Worm (Caenorhabditis elegans) whole organism, L1 larva: ENCODE results near the gene C56G2.9.

Experiments used
- C16A3.4 ChIP-seq: fragments of 150-350 bp; optimal IDR thresholded peaks from 2 replicates; lab custom pipeline; 2014; ENCODE audit warnings: missing biosample characterization, missing genetic modification characterization
- F16B12.6 ChIP-seq: fragments of 150-350 bp; optimal IDR thresholded peaks from 2 replicates; lab custom pipeline; 2014; ENCODE audit warnings: missing biosample characterization, missing genetic modification characterization
- Y116A8C.19 ChIP-seq: sonication (generic microtip); optimal IDR thresholded peaks from 2 replicates; lab custom pipeline; 2016; ENCODE audit warnings: missing compliant biosample characterization, missing genetic modification characterization, borderline replicate concordance
- aly-2 ChIP-seq: fragments of 150-350 bp; optimal IDR thresholded peaks from 2 replicates; lab custom pipeline; 2014; ENCODE audit warnings: missing biosample characterization, missing genetic modification characterization
- blmp-1 ChIP-seq: fragments of 150-350 bp; optimal IDR thresholded peaks from 2 replicates; lab custom pipeline; 2014; ENCODE audit warnings: missing biosample characterization, missing genetic modification characterization
- ceh-63 ChIP-seq: fragments of 200-800 bp; sonication (Bioruptor generic); optimal IDR thresholded peaks from 2 replicates; lab custom pipeline; 2018; ENCODE audit warnings: mild to moderate bottlenecking, missing genetic modification characterization, missing compliant biosample characterization
- ceh-82 ChIP-seq, 3 experiments: fragments of 150-350 bp in 1 of 3; sonication (generic microtip) in 2 of 3; optimal IDR thresholded peaks; 2 replicates each; lab custom pipeline; 2014 to 2017; ENCODE audit warnings: missing biosample characterization in 3 of 3, missing genetic modification characterization in 3 of 3
- ceh-88 ChIP-seq: fragments of 200-800 bp; sonication (Bioruptor generic); IDR thresholded peaks from 2 replicates; pipeline ENCODE4 v1.3.6; 2022; ENCODE audit warnings: missing genetic modification characterization, missing compliant biosample characterization
- ceh-90 ChIP-seq: sonication (generic microtip); optimal IDR thresholded peaks from 2 replicates; lab custom pipeline; 2016; ENCODE audit warnings: missing genetic modification characterization, missing compliant biosample characterization
- ces-1 ChIP-seq: fragments of 150-350 bp; optimal IDR thresholded peaks from 2 replicates; lab custom pipeline; 2014; ENCODE audit warnings: missing biosample characterization, missing genetic modification reagents, missing genetic modification characterization
- dpl-1 ChIP-seq, 3 experiments: fragments of 150-350 bp in 2 of 3; sonication (generic microtip) in 1 of 3; optimal IDR thresholded peaks; 2 replicates each; lab custom pipeline; 2014 to 2017; ENCODE audit warnings: missing biosample characterization in 3 of 3, missing genetic modification characterization in 3 of 3, missing genetic modification reagents in 3 of 3
- efl-1 ChIP-seq, 4 experiments: fragments of 150-350 bp; optimal IDR thresholded peaks in 3 of 4; peaks in 1 of 4; 1 replicate in 1 of 4; 2 replicates in 3 of 4; lab custom pipeline; 2014; ENCODE audit warnings: missing biosample characterization in 2 of 4, missing genetic modification characterization in 2 of 4, missing genetic modification reagents in 2 of 4
- egl-13 ChIP-seq: sonication (generic microtip); optimal IDR thresholded peaks from 2 replicates; lab custom pipeline; 2016; ENCODE audit warnings: missing genotype, missing genetic modification reagents, missing genetic modification characterization, missing compliant biosample characterization
- elt-2 ChIP-seq: sonication (generic microtip); optimal IDR thresholded peaks from 2 replicates; lab custom pipeline; 2016; ENCODE audit warnings: missing genetic modification characterization, mild to moderate bottlenecking, inconsistent platforms, missing compliant biosample characterization, missing genetic modification reagents
- elt-3 ChIP-seq, 6 experiments: fragments of 150-350 bp in 1 of 6; sonication (generic microtip); optimal IDR thresholded peaks; 2 replicates each; lab custom pipeline; 2017 to 2018; ENCODE audit warnings: missing biosample characterization in 6 of 6, missing genetic modification characterization in 6 of 6, inconsistent platforms in 1 of 6
- ets-5 ChIP-seq: fragments of 200-800 bp; sonication (Bioruptor generic); IDR thresholded peaks from 2 replicates; pipeline ENCODE4 v1.3.6; 2022; ENCODE audit warnings: missing genetic modification characterization, missing compliant biosample characterization
- fkh-10 ChIP-seq: sonication (generic microtip); optimal IDR thresholded peaks from 2 replicates; lab custom pipeline; 2017; ENCODE audit warnings: missing biosample characterization, missing genetic modification reagents, missing genetic modification characterization
- fos-1 ChIP-seq: fragments of 150-350 bp; optimal IDR thresholded peaks from 2 replicates; lab custom pipeline; 2014; ENCODE audit warnings: missing biosample characterization, missing genetic modification characterization
- hlh-4 ChIP-seq: sonication (generic microtip); optimal IDR thresholded peaks from 2 replicates; lab custom pipeline; 2016; ENCODE audit warnings: mild to moderate bottlenecking, missing genetic modification characterization, missing compliant biosample characterization
- hpl-2 ChIP-seq: fragments of 150-350 bp; optimal IDR thresholded peaks from 2 replicates; lab custom pipeline; 2014; ENCODE audit warnings: missing biosample characterization, missing genetic modification reagents, missing genetic modification characterization
- irx-1 ChIP-seq: sonication (generic microtip); optimal IDR thresholded peaks from 2 replicates; lab custom pipeline; 2016; ENCODE audit warnings: missing genetic modification characterization, missing compliant biosample characterization
- isw-1 ChIP-seq: fragments of 200-800 bp; sonication (Bioruptor generic); IDR thresholded peaks from 2 replicates; pipeline ENCODE4 v1.3.6; 2022; ENCODE audit warnings: missing genetic modification characterization, missing compliant biosample characterization
- jun-1 ChIP-seq: fragments of 150-350 bp; optimal IDR thresholded peaks from 2 replicates; lab custom pipeline; 2014; ENCODE audit warnings: missing biosample characterization, missing genetic modification reagents, missing genetic modification characterization
- lin-13 ChIP-seq: fragments of 150-350 bp; optimal IDR thresholded peaks from 2 replicates; lab custom pipeline; 2014; ENCODE audit warnings: missing biosample characterization, missing genetic modification reagents, missing genetic modification characterization
- lin-14 ChIP-seq: fragments of 200-800 bp; sonication (Bioruptor generic); optimal IDR thresholded peaks from 2 replicates; lab custom pipeline; 2018; ENCODE audit warnings: mild to moderate bottlenecking, missing genetic modification characterization, moderate library complexity, missing compliant biosample characterization
- lin-35 ChIP-seq, 2 experiments: fragments of 150-350 bp; optimal IDR thresholded peaks; 2 replicates each; lab custom pipeline; 2014; ENCODE audit warnings: missing biosample characterization in 2 of 2, missing genetic modification characterization in 2 of 2, missing genetic modification reagents in 2 of 2
- lsy-2 ChIP-seq, 2 experiments: fragments of 150-350 bp; optimal IDR thresholded peaks; 2 replicates each; lab custom pipeline; 2014; ENCODE audit warnings: missing biosample characterization in 2 of 2, missing genetic modification characterization in 2 of 2
- mab-9 ChIP-seq: fragments of 200-800 bp; sonication (Bioruptor generic); IDR thresholded peaks from 2 replicates; pipeline ENCODE4 v1.3.6; 2022; ENCODE audit warnings: missing genetic modification reagents, missing genetic modification characterization, missing compliant biosample characterization
- mdl-1 ChIP-seq, 2 experiments: fragments of 150-350 bp; optimal IDR thresholded peaks; 2 replicates each; lab custom pipeline; 2014 to 2017; ENCODE audit warnings: missing biosample characterization in 2 of 2, missing genetic modification characterization in 2 of 2, inconsistent platforms in 1 of 2
- mef-2 ChIP-seq: fragments of 150-350 bp; optimal IDR thresholded peaks from 2 replicates; lab custom pipeline; 2014; ENCODE audit warnings: missing biosample characterization, missing genetic modification characterization
- nhr-11 ChIP-seq: fragments of 150-350 bp; optimal IDR thresholded peaks from 2 replicates; lab custom pipeline; 2014; ENCODE audit warnings: missing biosample characterization, missing genetic modification characterization
- nhr-12 ChIP-seq: sonication (generic microtip); optimal IDR thresholded peaks from 2 replicates; lab custom pipeline; 2017; ENCODE audit warnings: missing biosample characterization, missing genetic modification characterization
- nhr-20 ChIP-seq: sonication (generic microtip); optimal IDR thresholded peaks from 2 replicates; lab custom pipeline; 2016; ENCODE audit warnings: mild to moderate bottlenecking, missing genetic modification characterization, missing compliant biosample characterization
- nhr-28 ChIP-seq: fragments of 150-350 bp; optimal IDR thresholded peaks from 2 replicates; lab custom pipeline; 2014; ENCODE audit warnings: missing biosample characterization, missing genetic modification characterization
- nhr-47 ChIP-seq: sonication (generic microtip); optimal IDR thresholded peaks from 2 replicates; lab custom pipeline; 2016; ENCODE audit warnings: mild to moderate bottlenecking, missing genetic modification characterization, moderate library complexity, missing compliant biosample characterization
- nhr-71 ChIP-seq: sonication (generic microtip); optimal IDR thresholded peaks from 2 replicates; lab custom pipeline; 2016; ENCODE audit warnings: mild to moderate bottlenecking, missing genetic modification characterization, moderate library complexity, missing compliant biosample characterization
- nhr-76 ChIP-seq: sonication (generic microtip); optimal IDR thresholded peaks from 2 replicates; lab custom pipeline; 2017; ENCODE audit warnings: missing biosample characterization, missing genetic modification characterization
- nhr-90 ChIP-seq: sonication (generic microtip); optimal IDR thresholded peaks from 2 replicates; lab custom pipeline; 2016; ENCODE audit warnings: mild to moderate bottlenecking, missing genetic modification characterization, missing compliant biosample characterization; ENCODE audit not compliant: poor library complexity
- rnt-1 ChIP-seq: sonication (generic microtip); optimal IDR thresholded peaks from 2 replicates; lab custom pipeline; 2016; ENCODE audit warnings: mild to moderate bottlenecking, missing genetic modification characterization, moderate library complexity, missing compliant biosample characterization
- skn-1 ChIP-seq: fragments of 150-350 bp; optimal IDR thresholded peaks from 2 replicates; lab custom pipeline; 2014; ENCODE audit warnings: missing biosample characterization, missing genetic modification characterization
- snpc-4 ChIP-seq: fragments of 150-350 bp; optimal IDR thresholded peaks from 2 replicates; lab custom pipeline; 2014; ENCODE audit warnings: missing biosample characterization, missing genetic modification characterization
- snu-23 ChIP-seq: sonication (generic microtip); optimal IDR thresholded peaks from 2 replicates; lab custom pipeline; 2016; ENCODE audit warnings: missing genetic modification characterization, missing compliant biosample characterization
- sptf-1 ChIP-seq: fragments of 150-350 bp; optimal IDR thresholded peaks from 2 replicates; lab custom pipeline; 2014; ENCODE audit warnings: missing biosample characterization, missing genetic modification characterization
- sup-37 ChIP-seq: fragments of 200-800 bp; sonication (Bioruptor generic); optimal IDR thresholded peaks from 2 replicates; lab custom pipeline; 2018; ENCODE audit warnings: mild to moderate bottlenecking, missing genetic modification characterization, missing compliant biosample characterization
- swsn-7 ChIP-seq: sonication (generic microtip); optimal IDR thresholded peaks from 2 replicates; lab custom pipeline; 2016; ENCODE audit warnings: missing genetic modification characterization, missing compliant biosample characterization
- tbx-2 ChIP-seq: sonication (generic microtip); optimal IDR thresholded peaks from 2 replicates; lab custom pipeline; 2016; ENCODE audit warnings: missing genetic modification characterization, missing compliant biosample characterization
- tlp-1 ChIP-seq: fragments of 150-350 bp; optimal IDR thresholded peaks from 2 replicates; lab custom pipeline; 2014; ENCODE audit warnings: missing biosample characterization, missing genetic modification characterization
- unc-130 ChIP-seq: fragments of 150-350 bp; optimal IDR thresholded peaks from 2 replicates; lab custom pipeline; 2017; ENCODE audit warnings: missing biosample characterization, missing genetic modification characterization, inconsistent platforms
- unc-30 ChIP-seq: sonication (generic microtip); optimal IDR thresholded peaks from 2 replicates; lab custom pipeline; 2017; ENCODE audit warnings: missing biosample characterization, missing genetic modification characterization
- unc-86 ChIP-seq: sonication (generic microtip); optimal IDR thresholded peaks from 2 replicates; lab custom pipeline; 2016; ENCODE audit warnings: missing genetic modification characterization, missing compliant biosample characterization
- xbp-1 ChIP-seq: sonication (generic microtip); optimal IDR thresholded peaks from 2 replicates; lab custom pipeline; 2016; ENCODE audit warnings: missing genetic modification characterization, missing compliant biosample characterization
- ztf-11 ChIP-seq, 2 experiments: sonication (generic microtip); optimal IDR thresholded peaks; 2 replicates each; lab custom pipeline; 2016 to 2017; ENCODE audit warnings: missing genetic modification characterization in 2 of 2, missing biosample characterization in 1 of 2, missing compliant biosample characterization in 1 of 2
- ztf-4 ChIP-seq: fragments of 150-350 bp; optimal IDR thresholded peaks from 2 replicates; lab custom pipeline; 2014; ENCODE audit warnings: missing biosample characterization, missing genetic modification characterization

Gene C56G2.9

ce11 chrIII:6341878-6342453 is 1.2 kb downstream of the C56G2.9 start, which contains the start of gene rpn-13:
Gene rpn-13, minus strand, starts transcription at chrIII:6341928.
- TF ChIP-seq Y116A8C.19 (tag; lab: Kevin White, UChicago) (no peak), nhr-20 (peak; percentile 32), irx-1 (tag; lab: Kevin White, UChicago) (no peak), nhr-90 (no peak), elt-2 (tag; lab: Kevin White, UChicago) (no peak), unc-86 (no peak), unc-130 (tag; lab: Kevin White, UChicago) (peak; percentile 84), nhr-71 (peak; percentile 59), snpc-4 (tag; lab: Kevin White, UChicago) (peak; percentile 1), sptf-1 (tag; lab: Kevin White, UChicago) (no peak), mef-2 (tag; lab: Kevin White, UChicago) (no peak), lsy-2 (tag; optimal IDR thresholded peaks at IDR 0.05; lab: Kevin White, UChicago) (peak; percentile 94 to 98), F16B12.6 (tag; lab: Kevin White, UChicago) (peak; percentile 95), mdl-1 (tag; optimal IDR thresholded peaks at IDR 0.05; lab: Kevin White, UChicago) (peak in 1 of 2 experiments; percentile 65), nhr-28 (tag; lab: Kevin White, UChicago) (no peak), fos-1 (tag; lab: Kevin White, UChicago) (peak; percentile 49), tlp-1 (tag; lab: Kevin White, UChicago) (no peak), dpl-1 (GFP tag; optimal IDR thresholded peaks at IDR 0.05; lab: Kevin White, UChicago) (peak; percentile 22 to 64 (median 60)), ceh-90 (tag; lab: Kevin White, UChicago) (no peak), blmp-1 (tag; lab: Kevin White, UChicago) (peak; percentile 35), C16A3.4 (peak; percentile 52), swsn-7 (peak; percentile 40), nhr-12 (tag; lab: Kevin White, UChicago) (no peak), lin-13 (GFP tag; lab: Kevin White, UChicago) (peak; percentile 28), isw-1 (no peak), ceh-63 (GFP tag; lab: Kevin White, UChicago) (no peak), efl-1 (optimal IDR thresholded peaks at IDR 0.05; lab: Kevin White, UChicago) (peak; percentile 58 to 62), efl-1 (GFP tag; optimal IDR thresholded peaks at IDR 0.05 in 1 of 2; lab: Kevin White, UChicago) (peak in 1 of 2 experiments; percentile 64), nhr-11 (tag; lab: Kevin White, UChicago) (no peak), ztf-4 (tag; lab: Kevin White, UChicago) (no peak), elt-3 (tag; optimal IDR thresholded peaks at IDR 0.05; lab: Kevin White, UChicago) (peak in 1 of 6 experiments; percentile 27), jun-1 (tag; lab: Kevin White, UChicago) (peak; percentile 6), tbx-2 (tag; lab: Kevin White, UChicago) (peak; percentile 23), lin-14 (GFP tag; lab: Kevin White, UChicago) (peak; percentile 42), lin-35 (GFP tag; optimal IDR thresholded peaks at IDR 0.05; lab: Kevin White, UChicago) (peak; percentile 70 to 83), rnt-1 (tag; lab: Kevin White, UChicago) (peak; percentile 35), nhr-76 (tag; lab: Kevin White, UChicago) (no peak), aly-2 (tag; lab: Kevin White, UChicago) (no peak), snu-23 (peak; percentile 63), hpl-2 (GFP tag; lab: Kevin White, UChicago) (no peak), sup-37 (no peak), fkh-10 (GFP tag; lab: Kevin White, UChicago) (no peak), egl-13 (tag; lab: Kevin White, UChicago) (no peak), ets-5 (GFP tag; lab: Robert Waterston, UW) (no peak), unc-30 (tag; lab: Kevin White, UChicago) (no peak), hlh-4 (no peak), skn-1 (tag; lab: Kevin White, UChicago) (peak; percentile 98), ceh-82 (tag; optimal IDR thresholded peaks at IDR 0.05; lab: Kevin White, UChicago) (peak in 2 of 3 experiments; percentile 52 to 56), ztf-11 (tag; optimal IDR thresholded peaks at IDR 0.05; lab: Kevin White, UChicago) (no peak), nhr-47 (tag; lab: Kevin White, UChicago) (peak; percentile 54), xbp-1 (peak; percentile 41), ces-1 (GFP tag; lab: Kevin White, UChicago) (no peak), mab-9 (GFP tag; lab: Robert Waterston, UW) (no peak), ceh-88 (GFP tag; lab: Robert Waterston, UW) (no peak)
